Fruit fly (Drosophila melanogaster) whole organism, embryonic: ENCODE results near the gene CG13622.

Experiments
- C15 ChIP-seq: fragments of 200-800 bp; sonication (Bioruptor generic); IDR thresholded peaks from 3 replicates; pipeline ENCODE4 v1.3.6; 2022; ENCODE audit warnings: missing biosample characterization, missing genetic modification characterization
- CG10147 ChIP-seq: fragments of 200-800 bp; sonication (Bioruptor generic); optimal IDR thresholded peaks from 2 replicates; lab custom pipeline; 2019; ENCODE audit warnings: missing biosample characterization, mild to moderate bottlenecking, missing genetic modification characterization, moderate library complexity
- CG11085 ChIP-seq: fragments of 200-800 bp; sonication (Bioruptor generic); IDR thresholded peaks from 2 replicates; pipeline ENCODE4 v1.3.6; 2022; ENCODE audit warnings: missing biosample characterization, missing genetic modification characterization
- CG12071 ChIP-seq: fragments of 200-800 bp; sonication (Bioruptor generic); optimal IDR thresholded peaks from 3 replicates; lab custom pipeline; 2018; ENCODE audit warnings: missing biosample characterization, mild to moderate bottlenecking, missing genetic modification characterization
- CG13123 ChIP-seq: fragments of 200-800 bp; sonication (Bioruptor generic); optimal IDR thresholded peaks from 2 replicates; lab custom pipeline; 2016; ENCODE audit warnings: missing biosample characterization, missing genetic modification characterization
- CG14710 ChIP-seq: fragments of 200-800 bp; sonication (Bioruptor generic); optimal IDR thresholded peaks from 3 replicates; lab custom pipeline; 2019; ENCODE audit warnings: missing biosample characterization, mild to moderate bottlenecking, missing genetic modification characterization, moderate library complexity
- CG15696 ChIP-seq: fragments of 200-800 bp; sonication (Bioruptor generic); optimal IDR thresholded peaks from 2 replicates; lab custom pipeline; 2019; ENCODE audit warnings: missing biosample characterization, mild to moderate bottlenecking, missing genetic modification characterization, moderate library complexity
- CG30403 ChIP-seq: fragments of 200-800 bp; sonication (Bioruptor generic); optimal IDR thresholded peaks from 3 replicates; lab custom pipeline; 2016; ENCODE audit warnings: missing biosample characterization, missing genetic modification characterization
- CG31365 ChIP-seq: fragments of 200-800 bp; sonication (Bioruptor generic); optimal IDR thresholded peaks from 2 replicates; lab custom pipeline; 2018; ENCODE audit warnings: missing biosample characterization, mild to moderate bottlenecking, missing genetic modification characterization
- CG3838 ChIP-seq: fragments of 200-800 bp; sonication (Bioruptor generic); optimal IDR thresholded peaks from 3 replicates; lab custom pipeline; 2016; ENCODE audit warnings: missing biosample characterization, missing genetic modification characterization
- CG4328 ChIP-seq: fragments of 200-800 bp; sonication (Bioruptor generic); optimal IDR thresholded peaks from 3 replicates; lab custom pipeline; 2017; ENCODE audit warnings: missing biosample characterization, missing genetic modification reagents, missing genetic modification characterization
- CG4360 ChIP-seq: fragments of 200-800 bp; sonication (Bioruptor generic); IDR thresholded peaks from 2 replicates; pipeline ENCODE4 v1.3.6; 2022; ENCODE audit warnings: missing biosample characterization, missing genetic modification characterization
- CG7357 ChIP-seq: fragments of 200-800 bp; sonication (Bioruptor generic); IDR thresholded peaks from 3 replicates; pipeline ENCODE4 v1.3.6; 2022; ENCODE audit warnings: missing biosample characterization, missing genetic modification characterization
- CG9817 ChIP-seq: fragments of 200-800 bp; sonication (Bioruptor generic); optimal IDR thresholded peaks from 2 replicates; lab custom pipeline; 2018; ENCODE audit warnings: missing biosample characterization, mild to moderate bottlenecking, missing genetic modification characterization, moderate library complexity
- CoRest ChIP-seq: fragments of 200-800 bp; sonication (Bioruptor generic); optimal IDR thresholded peaks from 3 replicates; lab custom pipeline; 2018; ENCODE audit warnings: missing biosample characterization, mild to moderate bottlenecking, missing genetic modification characterization, moderate library complexity
- Dek ChIP-seq: fragments of 200-800 bp; sonication (Bioruptor generic); optimal IDR thresholded peaks from 3 replicates; lab custom pipeline; 2019; ENCODE audit warnings: missing biosample characterization, mild to moderate bottlenecking, missing genetic modification characterization, moderate library complexity
- Dll ChIP-seq: fragments of 200-800 bp; sonication (Bioruptor generic); IDR thresholded peaks from 4 replicates; pipeline ENCODE4 v1.3.6; 2022; ENCODE audit warnings: missing biosample characterization, missing genetic modification characterization; ENCODE audit not compliant: partially characterized antibody
- E2f2 ChIP-seq: fragments of 200-800 bp; sonication (Bioruptor generic); IDR thresholded peaks from 2 replicates; pipeline ENCODE4 v1.3.6; 2022; ENCODE audit warnings: missing biosample characterization, missing genetic modification characterization
- Fer2 ChIP-seq: fragments of 200-800 bp; sonication (Bioruptor generic); optimal IDR thresholded peaks from 2 replicates; lab custom pipeline; 2018; ENCODE audit warnings: missing biosample characterization, mild to moderate bottlenecking, missing genetic modification characterization, moderate library complexity
- Hmx ChIP-seq: fragments of 200-800 bp; sonication (Bioruptor generic); optimal IDR thresholded peaks from 2 replicates; lab custom pipeline; 2016; ENCODE audit warnings: missing biosample characterization, missing genetic modification characterization
- Hr3 ChIP-seq: fragments of 200-800 bp; sonication (Bioruptor generic); optimal IDR thresholded peaks from 3 replicates; lab custom pipeline; 2016; ENCODE audit warnings: missing biosample characterization, missing genetic modification characterization
- Kr ChIP-seq: fragments of 200-800 bp; sonication (Bioruptor generic); optimal IDR thresholded peaks from 2 replicates; lab custom pipeline; 2017; ENCODE audit warnings: missing biosample characterization, mild to moderate bottlenecking, missing genetic modification characterization
- MBD-R2 ChIP-seq: fragments of 200-800 bp; sonication (Bioruptor generic); IDR thresholded peaks from 2 replicates; pipeline ENCODE4 v1.3.6; 2022; ENCODE audit warnings: missing biosample characterization, missing genetic modification characterization
- NFAT ChIP-seq: fragments of 200-800 bp; sonication (Bioruptor generic); IDR thresholded peaks from 2 replicates; pipeline ENCODE4 v1.3.6; 2022; ENCODE audit warnings: missing biosample characterization, missing genetic modification characterization
- NK7.1 ChIP-seq: fragments of 200-800 bp; sonication (Bioruptor generic); optimal IDR thresholded peaks from 3 replicates; lab custom pipeline; 2016; ENCODE audit warnings: missing biosample characterization, missing genetic modification characterization
- Opbp ChIP-seq: fragments of 200-800 bp; sonication (Bioruptor generic); IDR thresholded peaks from 3 replicates; pipeline ENCODE4 v1.3.6; 2022; ENCODE audit warnings: missing biosample characterization, missing genetic modification characterization; ENCODE audit not compliant: partially characterized antibody
- Scr ChIP-seq: fragments of 200-800 bp; sonication (Bioruptor generic); IDR thresholded peaks from 2 replicates; pipeline ENCODE4 v1.3.6; 2022; ENCODE audit warnings: missing biosample characterization, missing genetic modification characterization; ENCODE audit not compliant: partially characterized antibody
- Taf1 ChIP-seq: fragments of 200-800 bp; sonication (Bioruptor generic); IDR thresholded peaks from 2 replicates; pipeline ENCODE4 v1.3.6; 2022; ENCODE audit warnings: missing biosample characterization, missing genetic modification characterization
- Tbp ChIP-seq: fragments of >200 bp; optimal IDR thresholded peaks from 2 replicates; lab custom pipeline; 2018; ENCODE audit warnings: missing biosample characterization, missing genetic modification characterization
- Xrp1 ChIP-seq: fragments of 200-800 bp; sonication (Bioruptor generic); IDR thresholded peaks from 2 replicates; pipeline ENCODE4 v1.3.6; 2022; ENCODE audit warnings: missing biosample characterization, missing genetic modification characterization
- ab ChIP-seq: fragments of 200-800 bp; sonication (Bioruptor generic); optimal IDR thresholded peaks from 2 replicates; lab custom pipeline; 2016; ENCODE audit warnings: missing biosample characterization, missing genetic modification characterization
- amos ChIP-seq: fragments of 200-800 bp; sonication (Bioruptor generic); IDR thresholded peaks from 2 replicates; pipeline ENCODE4 v1.3.6; 2022; ENCODE audit warnings: missing biosample characterization, missing genetic modification characterization; ENCODE audit not compliant: partially characterized antibody
- ap ChIP-seq: fragments of 200-800 bp; sonication (Bioruptor generic); IDR thresholded peaks from 2 replicates; pipeline ENCODE4 v1.3.6; 2022; ENCODE audit warnings: missing biosample characterization, missing genetic modification characterization
- btn ChIP-seq: fragments of 200-800 bp; sonication (Bioruptor generic); optimal IDR thresholded peaks from 2 replicates; lab custom pipeline; 2016; ENCODE audit warnings: missing biosample characterization, missing genetic modification characterization
- cas ChIP-seq: fragments of 200-800 bp; sonication (Bioruptor generic); IDR thresholded peaks from 2 replicates; pipeline ENCODE4 v1.3.6; 2022; ENCODE audit warnings: missing biosample characterization, missing genetic modification characterization
- ewg ChIP-seq: fragments of 200-800 bp; sonication (Bioruptor generic); optimal IDR thresholded peaks from 3 replicates; lab custom pipeline; 2017; ENCODE audit warnings: mild to moderate bottlenecking, missing biosample characterization, missing genetic modification reagents, missing genetic modification characterization
- exex ChIP-seq: fragments of 200-800 bp; sonication (Bioruptor generic); optimal IDR thresholded peaks from 4 replicates; lab custom pipeline; 2018; ENCODE audit warnings: missing biosample characterization, mild to moderate bottlenecking, missing genetic modification characterization, moderate library complexity
- gcm2 ChIP-seq: fragments of 200-800 bp; sonication (Bioruptor generic); optimal IDR thresholded peaks from 2 replicates; lab custom pipeline; 2016; ENCODE audit warnings: missing biosample characterization, missing genetic modification characterization
- grau ChIP-seq: fragments of 200-800 bp; optimal IDR thresholded peaks from 3 replicates; lab custom pipeline; 2019; ENCODE audit warnings: missing biosample characterization, mild to moderate bottlenecking, missing genetic modification characterization, moderate library complexity
- gsb-n ChIP-seq: fragments of 200-800 bp; sonication (Bioruptor generic); optimal IDR thresholded peaks from 3 replicates; lab custom pipeline; 2018; ENCODE audit warnings: missing biosample characterization, mild to moderate bottlenecking, missing genetic modification characterization
- her ChIP-seq: fragments of 200-800 bp; sonication (Bioruptor generic); optimal IDR thresholded peaks from 2 replicates; lab custom pipeline; 2016; ENCODE audit warnings: missing biosample characterization, missing genetic modification characterization
- lmd ChIP-seq: fragments of 200-800 bp; sonication (Bioruptor generic); IDR thresholded peaks from 2 replicates; pipeline ENCODE4 v1.3.6; 2022; ENCODE audit warnings: missing biosample characterization, missing genetic modification characterization
- lola ChIP-seq, 3 experiments: fragments of >200 bp in 2 of 3; fragments of 200-800 bp in 1 of 3; sonication (Bioruptor generic) in 1 of 3; optimal IDR thresholded peaks; 2 replicates each; lab custom pipeline; 2017 to 2019; ENCODE audit warnings: missing biosample characterization in 3 of 3, missing genetic modification characterization in 3 of 3, mild to moderate bottlenecking in 1 of 3, moderate library complexity in 1 of 3
- nmo ChIP-seq: fragments of 200-800 bp; sonication (Bioruptor generic); optimal IDR thresholded peaks from 2 replicates; lab custom pipeline; 2018; ENCODE audit warnings: missing biosample characterization, mild to moderate bottlenecking, missing genetic modification characterization, moderate library complexity
- prd ChIP-seq, 3 experiments: fragments of >200 bp in 2 of 3; fragments of 200-800 bp in 1 of 3; sonication (Bioruptor generic) in 1 of 3; optimal IDR thresholded peaks in 2 of 3; IDR thresholded peaks in 1 of 3; 2 replicates in 2 of 3; 3 replicates in 1 of 3; pipeline versions ENCODE4 v1.3.6 to Lab custom; 2017 to 2022; ENCODE audit warnings: missing biosample characterization in 1 of 3, missing genetic modification characterization in 1 of 3
- sd ChIP-seq: fragments of 200-800 bp; sonication (Bioruptor generic); optimal IDR thresholded peaks from 3 replicates; lab custom pipeline; 2018; ENCODE audit warnings: missing biosample characterization, mild to moderate bottlenecking, missing genetic modification characterization, moderate library complexity
- sna ChIP-seq: fragments of 200-800 bp; sonication (Bioruptor generic); IDR thresholded peaks from 2 replicates; pipeline ENCODE4 v1.3.6; 2022; ENCODE audit warnings: missing biosample characterization, missing genetic modification characterization; ENCODE audit not compliant: partially characterized antibody
- yki ChIP-seq: fragments of >200 bp; optimal IDR thresholded peaks from 3 replicates; lab custom pipeline; 2018
- zen ChIP-seq: fragments of 200-800 bp; sonication (Bioruptor generic); optimal IDR thresholded peaks from 3 replicates; lab custom pipeline; 2018; ENCODE audit warnings: missing biosample characterization, mild to moderate bottlenecking, missing genetic modification characterization, moderate library complexity
- zen2 ChIP-seq: fragments of 200-800 bp; sonication (Bioruptor generic); IDR thresholded peaks from 3 replicates; pipeline ENCODE4 v1.3.6; 2022; ENCODE audit warnings: missing biosample characterization, missing genetic modification characterization; ENCODE audit not compliant: partially characterized antibody

The CG13622 gene

dm6 chr3R:24565748-24566239 lies 42.3 kb upstream of the CG13622 start (continued):
- TF ChIP-seq lmd (no peak), Taf1 (GFP tag; lab: Robert Waterston, UW) (no peak; the same call in 1 of the 2 replicates), NK7.1 (GFP tag; lab: Kevin White, UChicago) (no peak), CG9817 (no peak), zen (tag; lab: Kevin White, UChicago) (no peak), CG3838 (GFP tag; lab: Kevin White, UChicago) (peak; percentile 70), CG4360 (GFP tag; lab: Robert Waterston, UW) (peak; percentile 52; the same call in 1 of the 2 replicates), amos (GFP tag; lab: Robert Waterston, UW) (no peak), yki (peak; percentile 46), sd (tag; lab: Kevin White, UChicago) (peak; percentile 93), Dll (GFP tag; lab: Robert Waterston, UW) (no peak; the same call in 3 of the 4 replicates), cas (GFP tag; lab: Robert Waterston, UW) (0 out of 2 replicates have a peak, but pooled peaks have one; percentile 16), Opbp (GFP tag; lab: Robert Waterston, UW) (no peak), E2f2 (peak; percentile 54; the same call in 1 of the 2 replicates), ewg (peak; percentile 58), CG31365 (tag; lab: Kevin White, UChicago) (peak; percentile 58), zen2 (GFP tag; lab: Robert Waterston, UW) (no peak), nmo (GFP tag; lab: Kevin White, UChicago) (no peak), sna (GFP tag; lab: Robert Waterston, UW) (no peak), Xrp1 (no peak; the same call in none of the 2 replicates), CoRest (tag; lab: Kevin White, UChicago) (peak; percentile 10), CG12071 (GFP tag; lab: Kevin White, UChicago) (peak; percentile 82), CG30403 (no peak), Hr3 (GFP tag; lab: Kevin White, UChicago) (no peak), CG10147 (GFP tag; lab: Kevin White, UChicago) (peak; percentile 75), NFAT (no peak), C15 (GFP tag; lab: Robert Waterston, UW) (no peak), CG13123 (peak; percentile 20), ap (GFP tag; lab: Robert Waterston, UW) (no peak), her (GFP tag; lab: Kevin White, UChicago) (no peak), CG4328 (GFP tag; lab: Kevin White, UChicago) (peak; percentile 82), ab (GFP tag; lab: Kevin White, UChicago) (no peak), MBD-R2 (GFP tag; lab: Robert Waterston, UW) (no peak; the same call in 1 of the 2 replicates), Kr (GFP tag; lab: Kevin White, UChicago) (no peak), CG11085 (GFP tag; lab: Robert Waterston, UW) (no peak), btn (no peak), Scr (GFP tag; lab: Robert Waterston, UW) (peak; percentile 17; the same call in 1 of the 2 replicates), Hmx (GFP tag; lab: Kevin White, UChicago) (no peak), CG15696 (no peak), Tbp (GFP tag; lab: Kevin White, UChicago) (no peak), gcm2 (GFP tag; lab: Kevin White, UChicago) (peak; percentile 62), Fer2 (tag; lab: Kevin White, UChicago) (peak; percentile 8), lola (GFP tag; optimal IDR thresholded peaks at IDR 0.05; lab: Kevin White, UChicago) (peak in 1 of 3 experiments; percentile 7), CG14710 (peak; percentile 4), exex (tag; lab: Kevin White, UChicago) (peak; percentile 86), gsb-n (tag; lab: Kevin White, UChicago) (peak; percentile 44), grau (peak; percentile 51), CG7357 (GFP tag; lab: Robert Waterston, UW) (no peak), Dek (tag; lab: Kevin White, UChicago) (peak; percentile 28), prd (optimal IDR thresholded peaks at IDR 0.05; lab: Kevin White, UChicago) (no peak), prd (GFP tag; IDR thresholded peaks at IDR 0.05; lab: Robert Waterston, UW) (no peak)
